Worm (Caenorhabditis elegans) whole organism, L1 larva: ENCODE data around the gene ogdh-1.
A peak's percentile ranks its signal among the peaks of the same experiment; 100 is the strongest.

Source experiments
- C16A3.4 ChIP-seq: fragments of 150-350 bp; optimal IDR thresholded peaks from 2 replicates; lab custom pipeline; 2014; ENCODE audit warnings: missing biosample characterization, missing genetic modification characterization
- C34B4.2 ChIP-seq: sonication (generic microtip); optimal IDR thresholded peaks from 2 replicates; lab custom pipeline; 2017; ENCODE audit warnings: mild to moderate bottlenecking, missing genetic modification characterization, missing compliant biosample characterization
- F16B12.6 ChIP-seq: fragments of 150-350 bp; optimal IDR thresholded peaks from 2 replicates; lab custom pipeline; 2014; ENCODE audit warnings: missing biosample characterization, missing genetic modification characterization
- aha-1 ChIP-seq: fragments of 150-350 bp; optimal IDR thresholded peaks from 2 replicates; lab custom pipeline; 2014; ENCODE audit warnings: missing biosample characterization, missing genetic modification characterization
- alr-1 ChIP-seq: fragments of 200-800 bp; sonication (Bioruptor generic); optimal IDR thresholded peaks from 2 replicates; lab custom pipeline; 2018; ENCODE audit warnings: borderline replicate concordance, mild to moderate bottlenecking, missing genetic modification characterization, missing compliant biosample characterization
- aly-2 ChIP-seq: fragments of 150-350 bp; optimal IDR thresholded peaks from 2 replicates; lab custom pipeline; 2014; ENCODE audit warnings: missing biosample characterization, missing genetic modification characterization
- blmp-1 ChIP-seq: fragments of 150-350 bp; optimal IDR thresholded peaks from 2 replicates; lab custom pipeline; 2014; ENCODE audit warnings: missing biosample characterization, missing genetic modification characterization
- ceh-8 ChIP-seq: fragments of 200-800 bp; sonication (Bioruptor generic); optimal IDR thresholded peaks from 2 replicates; lab custom pipeline; 2018; ENCODE audit warnings: mild to moderate bottlenecking, missing genetic modification characterization, moderate library complexity, missing compliant biosample characterization
- ceh-82 ChIP-seq, 3 experiments: fragments of 150-350 bp in 1 of 3; sonication (generic microtip) in 2 of 3; optimal IDR thresholded peaks; 2 replicates each; lab custom pipeline; 2014 to 2017; ENCODE audit warnings: missing biosample characterization in 3 of 3, missing genetic modification characterization in 3 of 3
- ceh-88 ChIP-seq: fragments of 200-800 bp; sonication (Bioruptor generic); IDR thresholded peaks from 2 replicates; pipeline ENCODE4 v1.3.6; 2022; ENCODE audit warnings: missing genetic modification characterization, missing compliant biosample characterization
- dpl-1 ChIP-seq, 3 experiments: fragments of 150-350 bp in 2 of 3; sonication (generic microtip) in 1 of 3; optimal IDR thresholded peaks; 2 replicates each; lab custom pipeline; 2014 to 2017; ENCODE audit warnings: missing biosample characterization in 3 of 3, missing genetic modification characterization in 3 of 3, missing genetic modification reagents in 3 of 3
- efl-3 ChIP-seq: fragments of 200-800 bp; sonication (Bioruptor generic); optimal IDR thresholded peaks from 2 replicates; lab custom pipeline; 2018; ENCODE audit warnings: mild to moderate bottlenecking, missing genetic modification characterization, missing compliant biosample characterization
- egl-27 ChIP-seq, 2 experiments: fragments of 150-350 bp in 1 of 2; sonication (generic microtip); optimal IDR thresholded peaks; 3 replicates each; lab custom pipeline; 2017 to 2018; ENCODE audit warnings: missing biosample characterization in 2 of 2, missing genetic modification characterization in 2 of 2, missing genetic modification reagents in 2 of 2
- fkh-10 ChIP-seq: sonication (generic microtip); optimal IDR thresholded peaks from 2 replicates; lab custom pipeline; 2017; ENCODE audit warnings: missing biosample characterization, missing genetic modification reagents, missing genetic modification characterization
- fkh-4 ChIP-seq: sonication (generic microtip); optimal IDR thresholded peaks from 2 replicates; lab custom pipeline; 2016; ENCODE audit warnings: missing compliant biosample characterization, missing genetic modification characterization, borderline replicate concordance
- fos-1 ChIP-seq: fragments of 150-350 bp; optimal IDR thresholded peaks from 2 replicates; lab custom pipeline; 2014; ENCODE audit warnings: missing biosample characterization, missing genetic modification characterization
- hlh-4 ChIP-seq: sonication (generic microtip); optimal IDR thresholded peaks from 2 replicates; lab custom pipeline; 2016; ENCODE audit warnings: mild to moderate bottlenecking, missing genetic modification characterization, missing compliant biosample characterization
- hpl-2 ChIP-seq: fragments of 150-350 bp; optimal IDR thresholded peaks from 2 replicates; lab custom pipeline; 2014; ENCODE audit warnings: missing biosample characterization, missing genetic modification reagents, missing genetic modification characterization
- isw-1 ChIP-seq: fragments of 200-800 bp; sonication (Bioruptor generic); IDR thresholded peaks from 2 replicates; pipeline ENCODE4 v1.3.6; 2022; ENCODE audit warnings: missing genetic modification characterization, missing compliant biosample characterization
- lin-14 ChIP-seq: fragments of 200-800 bp; sonication (Bioruptor generic); optimal IDR thresholded peaks from 2 replicates; lab custom pipeline; 2018; ENCODE audit warnings: mild to moderate bottlenecking, missing genetic modification characterization, moderate library complexity, missing compliant biosample characterization
- lin-39 ChIP-seq: fragments of 150-350 bp; optimal IDR thresholded peaks from 2 replicates; lab custom pipeline; 2014; ENCODE audit warnings: missing biosample characterization, missing genetic modification reagents, missing genetic modification characterization
- lir-3 ChIP-seq: sonication (generic microtip); optimal IDR thresholded peaks from 2 replicates; lab custom pipeline; 2016; ENCODE audit warnings: mild to moderate bottlenecking, missing genetic modification characterization, moderate library complexity, missing compliant biosample characterization; ENCODE audit not compliant: poor library complexity
- mab-9 ChIP-seq: fragments of 200-800 bp; sonication (Bioruptor generic); IDR thresholded peaks from 2 replicates; pipeline ENCODE4 v1.3.6; 2022; ENCODE audit warnings: missing genetic modification reagents, missing genetic modification characterization, missing compliant biosample characterization
- mdl-1 ChIP-seq, 2 experiments: fragments of 150-350 bp; optimal IDR thresholded peaks; 2 replicates each; lab custom pipeline; 2014 to 2017; ENCODE audit warnings: missing biosample characterization in 2 of 2, missing genetic modification characterization in 2 of 2, inconsistent platforms in 1 of 2
- nhr-20 ChIP-seq: sonication (generic microtip); optimal IDR thresholded peaks from 2 replicates; lab custom pipeline; 2016; ENCODE audit warnings: mild to moderate bottlenecking, missing genetic modification characterization, missing compliant biosample characterization
- nhr-71 ChIP-seq: sonication (generic microtip); optimal IDR thresholded peaks from 2 replicates; lab custom pipeline; 2016; ENCODE audit warnings: mild to moderate bottlenecking, missing genetic modification characterization, moderate library complexity, missing compliant biosample characterization
- nhr-76 ChIP-seq: sonication (generic microtip); optimal IDR thresholded peaks from 2 replicates; lab custom pipeline; 2017; ENCODE audit warnings: missing biosample characterization, missing genetic modification characterization
- nhr-84 ChIP-seq: sonication (generic microtip); optimal IDR thresholded peaks from 2 replicates; lab custom pipeline; 2017; ENCODE audit warnings: missing biosample characterization, missing genetic modification characterization
- nhr-85 ChIP-seq: sonication (generic microtip); peaks from one replicate; lab custom pipeline; 2016; ENCODE audit warnings: missing genetic modification characterization, inconsistent platforms, missing compliant biosample characterization
- nhr-90 ChIP-seq: sonication (generic microtip); optimal IDR thresholded peaks from 2 replicates; lab custom pipeline; 2016; ENCODE audit warnings: mild to moderate bottlenecking, missing genetic modification characterization, missing compliant biosample characterization; ENCODE audit not compliant: poor library complexity
- rnt-1 ChIP-seq: sonication (generic microtip); optimal IDR thresholded peaks from 2 replicates; lab custom pipeline; 2016; ENCODE audit warnings: mild to moderate bottlenecking, missing genetic modification characterization, moderate library complexity, missing compliant biosample characterization
- snpc-4 ChIP-seq: fragments of 150-350 bp; optimal IDR thresholded peaks from 2 replicates; lab custom pipeline; 2014; ENCODE audit warnings: missing biosample characterization, missing genetic modification characterization
- snu-23 ChIP-seq: sonication (generic microtip); optimal IDR thresholded peaks from 2 replicates; lab custom pipeline; 2016; ENCODE audit warnings: missing genetic modification characterization, missing compliant biosample characterization
- tbx-2 ChIP-seq: sonication (generic microtip); optimal IDR thresholded peaks from 2 replicates; lab custom pipeline; 2016; ENCODE audit warnings: missing genetic modification characterization, missing compliant biosample characterization
- tlp-1 ChIP-seq: fragments of 150-350 bp; optimal IDR thresholded peaks from 2 replicates; lab custom pipeline; 2014; ENCODE audit warnings: missing biosample characterization, missing genetic modification characterization
- unc-30 ChIP-seq: sonication (generic microtip); optimal IDR thresholded peaks from 2 replicates; lab custom pipeline; 2017; ENCODE audit warnings: missing biosample characterization, missing genetic modification characterization
- unc-62 ChIP-seq: fragments of 150-350 bp; optimal IDR thresholded peaks from 2 replicates; lab custom pipeline; 2014; ENCODE audit warnings: missing biosample characterization, missing genetic modification reagents, missing genetic modification characterization
- unc-86 ChIP-seq: sonication (generic microtip); optimal IDR thresholded peaks from 2 replicates; lab custom pipeline; 2016; ENCODE audit warnings: missing genetic modification characterization, missing compliant biosample characterization
- vab-15 ChIP-seq: sonication (generic microtip); optimal IDR thresholded peaks from 2 replicates; lab custom pipeline; 2017; ENCODE audit warnings: missing genotype, mild to moderate bottlenecking, missing genetic modification characterization, missing compliant biosample characterization
- xbp-1 ChIP-seq: sonication (generic microtip); optimal IDR thresholded peaks from 2 replicates; lab custom pipeline; 2016; ENCODE audit warnings: missing genetic modification characterization, missing compliant biosample characterization

Gene ogdh-1

DNA sequence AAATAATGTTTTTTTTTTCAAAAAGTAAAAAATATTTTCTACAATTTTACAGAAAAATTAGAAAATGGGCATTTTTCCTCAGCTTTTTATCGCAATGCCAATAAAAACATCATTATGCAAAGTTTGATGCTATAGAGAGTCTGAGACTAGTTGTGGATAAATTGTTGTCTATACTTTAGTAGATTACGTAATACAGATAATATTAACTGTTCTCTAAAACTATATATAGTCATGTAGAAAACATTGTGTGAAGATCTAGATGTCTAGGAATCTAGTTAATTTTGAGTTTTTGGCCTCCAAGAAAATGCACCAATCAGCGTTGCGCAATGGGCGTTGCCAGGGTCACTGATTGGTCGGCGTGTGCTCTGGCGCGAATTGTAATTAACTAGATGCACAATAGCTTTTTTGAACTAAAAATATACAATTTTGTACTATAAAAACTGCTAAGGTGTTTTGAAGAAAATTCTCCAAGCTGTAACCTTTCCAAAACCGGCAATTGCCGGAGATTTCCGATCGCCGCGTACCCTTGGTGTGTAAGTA, 17.4 kb downstream of the ogdh-1 start:
- TF ChIP-seq xbp-1: peak; percentile 62
- no peak for TF ChIP-seq vab-15 (tag; lab: Kevin White, UChicago)

DNA sequence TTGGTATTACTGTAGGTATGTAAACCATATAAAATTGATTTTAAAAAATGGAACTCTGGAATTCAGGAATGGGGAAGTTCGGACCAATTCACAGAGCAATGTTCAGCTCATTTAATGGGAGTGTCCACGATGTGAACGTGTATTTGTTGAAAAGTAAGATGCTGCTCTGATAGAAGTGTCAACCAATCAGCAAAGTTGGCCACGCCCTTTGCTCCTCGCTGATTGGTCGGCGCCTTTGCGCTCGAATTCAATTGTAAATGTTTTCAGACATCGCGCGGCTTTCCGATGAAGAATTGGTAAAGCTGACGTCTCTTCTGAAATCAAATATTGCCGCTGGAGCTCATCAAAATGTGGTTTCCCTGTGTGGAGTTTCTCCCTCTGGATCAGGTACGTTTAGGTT, 20.7 kb downstream of the ogdh-1 start:
- no peak for TF ChIP-seq fkh-4
- TF ChIP-seq egl-27 (tag; optimal IDR thresholded peaks at IDR 0.05; lab: Kevin White, UChicago): no peak
- no peak for TF ChIP-seq mdl-1 (tag; optimal IDR thresholded peaks at IDR 0.05; lab: Kevin White, UChicago)
- TF ChIP-seq nhr-90: no peak
- peak; percentile 30 for TF ChIP-seq nhr-85
- TF ChIP-seq snpc-4: no peak
- no peak for TF ChIP-seq nhr-84 (tag; lab: Kevin White, UChicago)
- no peak for TF ChIP-seq F16B12.6 (tag; lab: Kevin White, UChicago)
- TF ChIP-seq C16A3.4 (tag; lab: Kevin White, UChicago): no peak

DNA sequence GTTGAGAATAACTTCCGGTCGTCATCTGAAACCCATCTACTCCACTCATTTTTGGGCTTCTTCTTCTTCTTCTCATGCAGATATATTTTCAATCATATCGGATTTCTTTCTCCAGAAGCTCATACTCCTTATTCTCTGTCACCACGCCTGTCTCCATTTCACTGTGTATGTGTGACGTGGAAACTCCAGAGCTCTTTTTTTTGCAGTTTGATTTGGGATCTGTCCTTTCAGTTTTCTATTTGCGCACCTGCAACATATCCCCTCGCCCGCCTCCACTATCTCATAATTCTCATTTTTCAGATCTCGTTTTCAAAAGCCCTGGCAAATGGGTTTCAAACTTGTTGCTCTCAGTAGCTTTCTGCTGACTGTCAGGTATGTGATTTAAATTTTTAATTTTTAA, 25.1 kb downstream of the ogdh-1 start, which contains the start of gene kin-36:
Gene kin-36, plus strand, starts transcription at position 301 of the 400 bp plus-strand sequence.
- peak; percentile 51 for TF ChIP-seq nhr-85
- TF ChIP-seq tlp-1 (tag; lab: Kevin White, UChicago): no peak

DNA sequence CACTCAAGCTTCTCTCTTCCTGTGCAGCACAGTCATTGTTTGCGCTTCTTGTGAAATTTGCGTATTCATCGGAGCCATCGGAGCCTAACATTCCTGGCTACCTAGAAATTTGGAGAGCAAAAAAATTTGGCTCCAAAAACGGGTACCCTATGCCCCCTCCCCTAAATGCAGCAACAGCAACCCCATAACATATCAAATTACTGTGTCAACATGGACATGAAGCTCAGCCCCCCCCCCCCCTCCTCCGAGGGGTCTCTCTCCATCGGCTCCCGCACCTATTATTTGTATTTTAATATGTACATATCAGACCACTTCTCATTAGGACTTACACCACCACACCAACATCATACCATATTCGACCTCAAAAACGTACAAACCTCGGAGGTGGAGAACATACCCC, 29.5 kb downstream of the ogdh-1 start:
- TF ChIP-seq fos-1 (tag; lab: Kevin White, UChicago): no peak
- no peak for TF ChIP-seq nhr-76
- no peak for TF ChIP-seq C16A3.4 (tag; lab: Kevin White, UChicago)
- no peak for TF ChIP-seq rnt-1 (tag; lab: Kevin White, UChicago)
- TF ChIP-seq lin-39 (tag; lab: Kevin White, UChicago): no peak
- TF ChIP-seq unc-62 (GFP tag; lab: Kevin White, UChicago): no peak
- no peak for TF ChIP-seq ceh-88 (GFP tag; lab: Robert Waterston, UW)
- TF ChIP-seq snu-23 (GFP tag; lab: Kevin White, UChicago): no peak
- no peak for TF ChIP-seq aly-2 (tag; lab: Kevin White, UChicago)
- no peak for TF ChIP-seq nhr-71 (tag; lab: Kevin White, UChicago)
- no peak for TF ChIP-seq egl-27 (tag; optimal IDR thresholded peaks at IDR 0.05; lab: Kevin White, UChicago)
- no peak for TF ChIP-seq unc-86
- TF ChIP-seq nhr-20: no peak
- no peak for TF ChIP-seq isw-1
- TF ChIP-seq lin-14 (GFP tag; lab: Kevin White, UChicago): no peak
- no peak for TF ChIP-seq vab-15 (tag; lab: Kevin White, UChicago)
- no peak for TF ChIP-seq hlh-4
- no peak for TF ChIP-seq nhr-85
- TF ChIP-seq snpc-4: no peak

DNA sequence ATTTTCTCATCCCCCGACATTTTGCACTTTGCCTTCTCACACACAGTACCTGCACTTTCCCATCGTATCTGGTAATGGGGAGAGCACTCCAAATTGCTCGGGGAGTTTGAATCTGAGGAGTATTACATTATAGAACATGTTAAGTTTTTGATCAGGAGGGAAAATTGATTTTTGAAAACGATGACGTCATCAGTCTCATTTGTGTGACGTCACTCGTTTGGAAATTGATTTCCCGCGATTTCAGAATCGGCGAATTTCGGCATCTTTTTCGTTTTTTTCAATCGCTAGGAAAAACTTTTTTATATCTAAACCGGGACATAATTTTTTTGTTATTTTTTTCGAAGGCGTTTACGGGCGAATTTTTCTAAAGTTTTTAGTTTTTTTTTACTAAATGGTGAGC, 30.5 kb downstream of the ogdh-1 start:
- TF ChIP-seq alr-1 (tag; lab: Kevin White, UChicago) (no peak), nhr-20 (no peak), fkh-4 (no peak), blmp-1 (tag; lab: Kevin White, UChicago) (no peak), ceh-8 (GFP tag; lab: Kevin White, UChicago) (no peak), nhr-71 (tag; lab: Kevin White, UChicago) (no peak), ceh-82 (tag; optimal IDR thresholded peaks at IDR 0.05; lab: Kevin White, UChicago) (no peak), C34B4.2 (no peak), unc-30 (tag; lab: Kevin White, UChicago) (no peak)

DNA sequence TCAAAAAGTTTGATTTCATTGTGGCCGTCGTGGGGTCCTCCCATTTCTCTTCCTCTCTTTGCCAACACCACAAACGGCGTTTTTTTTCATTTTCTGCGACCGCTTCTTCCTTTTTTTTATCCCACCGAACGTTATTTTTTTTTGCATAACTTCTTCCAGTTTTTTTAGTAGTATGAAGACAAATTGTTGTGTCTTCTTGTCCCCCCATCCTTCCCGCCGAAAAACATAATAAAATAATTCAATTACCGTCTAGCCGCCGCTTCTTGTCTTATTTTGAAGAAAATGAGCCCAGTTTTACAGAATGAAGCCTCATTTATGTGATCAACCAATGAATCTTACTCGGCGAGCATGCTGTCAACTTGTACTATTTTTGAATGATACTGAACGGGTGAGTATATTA, 34.6 kb downstream of the ogdh-1 start, which contains the start of gene F29B9.12:
Gene F29B9.12, plus strand, starts transcription at position 301 of the 400 bp plus-strand sequence.
- TF ChIP-seq fkh-10 (GFP tag; lab: Kevin White, UChicago) (no peak), dpl-1 (GFP tag; optimal IDR thresholded peaks at IDR 0.05; lab: Kevin White, UChicago) (no peak), aha-1 (no peak), hpl-2 (GFP tag; lab: Kevin White, UChicago) (no peak), blmp-1 (tag; lab: Kevin White, UChicago) (no peak), C16A3.4 (tag; lab: Kevin White, UChicago) (no peak), mab-9 (GFP tag; lab: Robert Waterston, UW) (no peak), efl-3 (GFP tag; lab: Kevin White, UChicago) (no peak), nhr-90 (no peak), lir-3 (no peak), tbx-2 (tag; lab: Kevin White, UChicago) (no peak), lin-14 (GFP tag; lab: Kevin White, UChicago) (no peak)
